Worm (Caenorhabditis elegans) whole organism, young adult: ENCODE data around the gene metl-9.

Source experiments
- B0261.1 ChIP-seq: sonication (generic microtip); optimal IDR thresholded peaks from 2 replicates; lab custom pipeline; 2016; ENCODE audit warnings: mild to moderate bottlenecking, missing genetic modification characterization, moderate library complexity, missing compliant biosample characterization
- F22D6.2 ChIP-seq: sonication (generic microtip); optimal IDR thresholded peaks from 2 replicates; lab custom pipeline; 2016; ENCODE audit warnings: mild to moderate bottlenecking, missing genetic modification characterization, missing compliant biosample characterization
- F52B5.7 ChIP-seq: sonication (generic microtip); optimal IDR thresholded peaks from 2 replicates; lab custom pipeline; 2016; ENCODE audit warnings: mild to moderate bottlenecking, missing genetic modification characterization, missing compliant biosample characterization
- F57A8.1 ChIP-seq: fragments of 200-800 bp; sonication (Bioruptor generic); optimal IDR thresholded peaks from 2 replicates; lab custom pipeline; 2018; ENCODE audit warnings: mild to moderate bottlenecking, missing genetic modification characterization, moderate library complexity, missing compliant biosample characterization
- F57C9.4 ChIP-seq: sonication (generic microtip); optimal IDR thresholded peaks from 2 replicates; lab custom pipeline; 2017; ENCODE audit warnings: mild to moderate bottlenecking, missing genetic modification characterization, missing compliant biosample characterization
- Y56A3A.18 ChIP-seq: fragments of 200-800 bp; sonication (Bioruptor generic); IDR thresholded peaks from 2 replicates; pipeline ENCODE4 v1.3.6; 2022; ENCODE audit warnings: missing genetic modification reagents, missing genetic modification characterization, missing compliant biosample characterization
- Y95B8A.8 ChIP-seq: fragments of 200-800 bp; sonication (Bioruptor generic); IDR thresholded peaks from 2 replicates; pipeline ENCODE4 v1.3.6; 2022; ENCODE audit warnings: missing genetic modification reagents, missing genetic modification characterization, missing compliant biosample characterization
- ZK185.1 ChIP-seq: sonication (generic microtip); optimal IDR thresholded peaks from 2 replicates; lab custom pipeline; 2016; ENCODE audit warnings: mild to moderate bottlenecking, missing genetic modification characterization, missing compliant biosample characterization; ENCODE audit not compliant: poor library complexity, severe bottlenecking
- akir-1 ChIP-seq: fragments of 200-800 bp; sonication (Bioruptor generic); optimal IDR thresholded peaks from 2 replicates; lab custom pipeline; 2018; ENCODE audit warnings: mild to moderate bottlenecking, missing genetic modification characterization, moderate library complexity, missing compliant biosample characterization
- aptf-2 ChIP-seq: fragments of 200-800 bp; sonication (Bioruptor generic); conservative IDR thresholded peaks from 2 replicates; pipeline ENCODE4 v1.3.6; 2022; ENCODE audit warnings: missing genetic modification reagents, missing genetic modification characterization, missing compliant biosample characterization
- aptf-3 ChIP-seq: fragments of 200-800 bp; sonication (Bioruptor generic); IDR thresholded peaks from 2 replicates; pipeline ENCODE4 v1.3.6; 2022; ENCODE audit warnings: missing genetic modification characterization, missing compliant biosample characterization
- athp-1 ChIP-seq: sonication (generic microtip); optimal IDR thresholded peaks from 2 replicates; lab custom pipeline; 2017; ENCODE audit warnings: mild to moderate bottlenecking, missing genetic modification characterization, missing compliant biosample characterization
- attf-5 ChIP-seq: fragments of 200-800 bp; sonication (Bioruptor generic); optimal IDR thresholded peaks from 2 replicates; lab custom pipeline; 2018; ENCODE audit warnings: mild to moderate bottlenecking, missing genetic modification characterization, missing compliant biosample characterization
- cebp-1 ChIP-seq, 2 experiments: fragments of 200-800 bp in 1 of 2; sonication (Bioruptor generic) in 1 of 2; sonication (generic microtip) in 1 of 2; IDR thresholded peaks in 1 of 2; optimal IDR thresholded peaks in 1 of 2; 2 replicates each; pipeline versions ENCODE4 v1.3.6 to Lab custom; 2017 to 2022; ENCODE audit warnings: missing compliant biosample characterization in 2 of 2, missing genetic modification characterization in 2 of 2, mild to moderate bottlenecking in 1 of 2, missing genetic modification reagents in 1 of 2, moderate library complexity in 1 of 2
- ceh-27 ChIP-seq: fragments of 200-800 bp; sonication (Bioruptor generic); optimal IDR thresholded peaks from 2 replicates; lab custom pipeline; 2018; ENCODE audit warnings: mild to moderate bottlenecking, missing genetic modification characterization, moderate library complexity, missing compliant biosample characterization
- chd-7 ChIP-seq: sonication (generic microtip); optimal IDR thresholded peaks from 2 replicates; lab custom pipeline; 2016; ENCODE audit warnings: mild to moderate bottlenecking, missing genetic modification characterization, moderate library complexity, missing compliant biosample characterization
- die-1 ChIP-seq: sonication (generic microtip); optimal IDR thresholded peaks from 2 replicates; lab custom pipeline; 2016; ENCODE audit warnings: missing genotype, mild to moderate bottlenecking, missing genetic modification characterization, missing compliant biosample characterization
- dox-1 ChIP-seq: fragments of 200-800 bp; sonication (Bioruptor generic); IDR thresholded peaks from 2 replicates; pipeline ENCODE4 v1.3.6; 2022; ENCODE audit warnings: missing genetic modification reagents, missing genetic modification characterization, missing compliant biosample characterization
- egl-18 ChIP-seq: fragments of 200-800 bp; sonication (Bioruptor generic); IDR thresholded peaks from 2 replicates; pipeline ENCODE4 v1.3.6; 2022; ENCODE audit warnings: missing genetic modification reagents, missing genetic modification characterization, missing compliant biosample characterization
- egl-44 ChIP-seq: fragments of 200-800 bp; sonication (Bioruptor generic); IDR thresholded peaks from 2 replicates; pipeline ENCODE4 v1.3.6; 2022; ENCODE audit warnings: missing genetic modification reagents, missing genetic modification characterization, missing compliant biosample characterization
- hmg-1.2 ChIP-seq: fragments of 200-800 bp; sonication (Bioruptor generic); IDR thresholded peaks from 2 replicates; pipeline ENCODE4 v1.3.6; 2022; ENCODE audit warnings: missing genetic modification reagents, missing genetic modification characterization, missing compliant biosample characterization
- let-526 ChIP-seq: fragments of 200-800 bp; sonication (Bioruptor generic); IDR thresholded peaks from 2 replicates; pipeline ENCODE4 v1.3.6; 2022; ENCODE audit warnings: missing genetic modification reagents, missing genetic modification characterization, missing compliant biosample characterization
- lin-54 ChIP-seq: fragments of 200-800 bp; sonication (Bioruptor generic); optimal IDR thresholded peaks from 2 replicates; lab custom pipeline; 2018; ENCODE audit warnings: mild to moderate bottlenecking, missing genetic modification characterization, missing compliant biosample characterization
- lsy-27 ChIP-seq: sonication (generic microtip); optimal IDR thresholded peaks from 2 replicates; lab custom pipeline; 2017; ENCODE audit warnings: missing genetic modification characterization, mild to moderate bottlenecking, missing compliant biosample characterization, antibody characterized with exemption, missing genotype, borderline replicate concordance; ENCODE audit not compliant: insufficient read depth
- madf-10 ChIP-seq: sonication (generic microtip); optimal IDR thresholded peaks from 2 replicates; lab custom pipeline; 2016; ENCODE audit warnings: mild to moderate bottlenecking, missing genetic modification characterization, missing compliant biosample characterization
- nfyb-1 ChIP-seq: fragments of 200-800 bp; sonication (Bioruptor generic); IDR thresholded peaks from 2 replicates; pipeline ENCODE4 v1.3.6; 2022; ENCODE audit warnings: missing genetic modification reagents, missing genetic modification characterization, missing compliant biosample characterization
- nhr-80 ChIP-seq: sonication (generic microtip); optimal IDR thresholded peaks from 2 replicates; lab custom pipeline; 2016; ENCODE audit warnings: missing genetic modification characterization, missing compliant biosample characterization
- snpc-3.4 ChIP-seq: sonication (generic microtip); optimal IDR thresholded peaks from 2 replicates; lab custom pipeline; 2017; ENCODE audit warnings: missing genetic modification characterization, mild to moderate bottlenecking, missing compliant biosample characterization, antibody characterized with exemption, moderate library complexity, missing genotype, missing genetic modification reagents
- sptf-2 ChIP-seq: fragments of 200-800 bp; sonication (Bioruptor generic); optimal IDR thresholded peaks from 2 replicates; lab custom pipeline; 2018; ENCODE audit warnings: mild to moderate bottlenecking, missing genetic modification characterization, missing compliant biosample characterization
- zfh-2 ChIP-seq: fragments of 200-800 bp; sonication (Bioruptor generic); conservative IDR thresholded peaks from 2 replicates; pipeline ENCODE4 v1.3.6; 2022; ENCODE audit warnings: missing genetic modification reagents, missing genetic modification characterization, missing compliant biosample characterization
- ztf-28 ChIP-seq: fragments of 200-800 bp; sonication (Bioruptor generic); IDR thresholded peaks from 2 replicates; pipeline ENCODE4 v1.3.6; 2022; ENCODE audit warnings: missing genetic modification reagents, missing genetic modification characterization, missing compliant biosample characterization
- ztf-6 ChIP-seq: fragments of 200-800 bp; sonication (Bioruptor generic); IDR thresholded peaks from 2 replicates; pipeline ENCODE4 v1.3.6; 2022; ENCODE audit warnings: missing genetic modification reagents, missing genetic modification characterization, missing compliant biosample characterization

The metl-9 gene

DNA sequence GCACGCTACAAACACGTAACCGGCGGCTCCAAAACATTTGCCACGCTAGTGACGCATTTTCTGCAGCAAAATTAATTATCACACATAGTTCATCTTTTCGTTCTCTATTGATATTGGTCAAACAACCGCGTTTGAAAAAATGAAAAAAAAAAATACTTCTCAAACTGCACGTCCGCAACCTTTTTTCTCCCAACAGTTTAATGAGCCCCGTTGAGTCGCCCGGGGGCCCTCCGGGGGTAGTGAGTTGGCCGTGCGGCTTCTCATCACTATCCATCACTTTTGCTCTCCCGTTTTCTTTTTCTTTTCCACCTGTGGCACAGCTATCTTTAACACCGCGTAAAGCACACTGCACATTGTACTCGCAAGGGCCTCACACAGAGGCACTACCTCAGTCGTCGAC is 30.5 kb upstream of the metl-9 start:
- 0 out of 2 replicates have a peak, but pooled peaks have one; percentile 44 for TF ChIP-seq aptf-3
- no peak for TF ChIP-seq ztf-6 (GFP tag; lab: Robert Waterston, UW)
- TF ChIP-seq nhr-80 (tag; lab: Kevin White, UChicago), result peak; percentile 17
- TF ChIP-seq zfh-2 (GFP tag; lab: Robert Waterston, UW), result 0 out of 2 replicates have a peak, but pooled peaks have one; percentile 35
- 0 out of 2 replicates have a peak, but pooled peaks have one; percentile 45 for TF ChIP-seq dox-1 (GFP tag; lab: Robert Waterston, UW)
- TF ChIP-seq, all 124 proteins: peak for 4

DNA sequence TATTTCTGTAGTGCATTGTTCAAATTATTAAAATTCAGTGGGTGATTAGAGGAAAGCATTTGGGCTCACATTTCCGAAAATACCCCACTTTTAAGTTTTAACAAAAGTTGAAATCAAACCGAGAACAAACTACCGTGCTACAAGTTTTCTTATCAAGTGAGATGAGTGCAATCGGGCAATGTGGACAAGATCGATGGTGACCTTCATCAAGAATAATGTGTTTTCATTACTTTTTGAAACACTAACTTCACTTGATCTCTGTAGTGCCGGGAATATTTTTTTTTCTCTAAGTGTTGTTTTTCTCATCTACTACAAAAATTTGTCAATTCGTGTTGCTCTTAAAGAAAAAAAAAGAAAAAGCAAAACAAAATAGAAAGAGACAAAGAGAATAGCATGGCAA is 29.9 kb upstream of the metl-9 start:
- TF ChIP-seq akir-1 (GFP tag; lab: Kevin White, UChicago) (no peak), cebp-1 (GFP tag; IDR thresholded peaks at IDR 0.05; lab: Robert Waterston, UW) (no peak), cebp-1 (tag; optimal IDR thresholded peaks at IDR 0.05; lab: Kevin White, UChicago) (no peak), aptf-2 (GFP tag; lab: Robert Waterston, UW) (no peak)

DNA sequence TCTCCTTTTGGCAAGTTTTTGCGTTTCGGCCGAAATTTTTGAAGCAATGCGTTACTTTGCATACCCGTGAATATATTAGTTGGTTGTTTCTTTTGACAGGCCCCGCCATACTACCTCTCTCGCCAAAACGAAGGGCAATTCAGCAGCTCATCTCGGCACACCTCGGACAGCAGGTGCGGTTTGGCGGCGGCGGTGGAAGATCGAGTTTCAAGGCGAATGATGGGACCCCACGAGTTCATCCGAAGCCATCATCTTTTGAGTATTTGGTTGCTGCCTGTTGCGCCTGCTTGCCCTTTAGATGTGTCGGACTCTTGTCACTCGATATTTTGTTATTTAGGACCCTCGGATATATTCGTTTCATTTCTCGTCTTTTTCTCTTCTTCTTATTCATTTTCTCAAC is 29.4 kb upstream of the metl-9 start:
- TF ChIP-seq lin-54 (no peak), sptf-2 (GFP tag; lab: Kevin White, UChicago) (no peak), let-526 (GFP tag; lab: Robert Waterston, UW) (no peak), Y56A3A.18 (no peak), zfh-2 (GFP tag; lab: Robert Waterston, UW) (peak; percentile 81), F57A8.1 (GFP tag; lab: Kevin White, UChicago) (no peak), egl-18 (GFP tag; lab: Robert Waterston, UW) (no peak), chd-7 (tag; lab: Kevin White, UChicago) (peak; percentile 0), egl-44 (no peak), attf-5 (GFP tag; lab: Kevin White, UChicago) (no peak), nfyb-1 (GFP tag; lab: Robert Waterston, UW) (0 out of 2 replicates have a peak, but pooled peaks have one; percentile 11), ZK185.1 (tag; lab: Kevin White, UChicago) (no peak), ztf-28 (GFP tag; lab: Robert Waterston, UW) (no peak), die-1 (tag; lab: Kevin White, UChicago) (no peak)

DNA sequence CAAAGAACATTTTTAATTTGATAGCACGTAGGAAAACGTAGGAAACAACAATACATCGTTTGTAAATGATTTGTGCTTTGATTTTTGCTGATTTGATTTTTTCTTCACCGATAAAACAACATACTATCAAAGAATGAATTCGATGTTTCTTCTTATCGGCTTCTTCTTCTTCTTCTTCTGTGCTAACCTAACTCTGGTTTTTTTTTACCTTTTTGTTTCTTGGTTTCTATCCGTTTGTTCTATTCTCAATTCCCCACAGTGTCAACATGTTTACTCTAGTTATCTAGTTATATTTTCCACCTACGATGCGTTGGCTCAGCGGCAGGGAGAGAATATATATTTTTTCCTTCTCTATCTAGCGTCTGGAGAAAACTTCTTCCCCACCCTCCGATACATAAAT is 28.9 kb upstream of the metl-9 start:
- TF ChIP-seq nhr-80 (tag; lab: Kevin White, UChicago) (peak; percentile 1), F57C9.4 (tag; lab: Kevin White, UChicago) (no peak)

DNA sequence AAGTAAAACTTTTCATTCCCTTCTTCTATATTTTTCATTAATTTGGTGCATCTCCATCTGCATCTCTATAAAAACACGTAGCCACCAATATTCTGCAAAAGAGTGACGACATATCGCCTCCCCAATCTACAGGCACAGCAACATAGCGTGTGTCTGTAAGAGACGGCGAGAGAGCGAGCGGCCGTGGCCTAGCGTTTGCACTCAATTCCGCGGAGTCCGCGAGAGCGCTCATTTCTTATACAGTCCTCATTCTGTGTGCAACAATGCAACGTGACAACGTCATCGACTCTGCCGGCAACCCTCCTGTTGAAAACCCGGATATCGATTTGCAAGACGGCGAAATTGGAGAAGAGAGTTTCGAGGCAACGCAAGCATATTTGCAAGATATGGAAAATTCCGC is 26.6 kb upstream of the metl-9 start, which contains the start of gene H28G03.2:
Gene H28G03.2 (plus strand): TSS at position 200 of the 400 bp plus-strand sequence.
- TF ChIP-seq zfh-2 (GFP tag; lab: Robert Waterston, UW), result peak; percentile 82
- peak; percentile 52 for TF ChIP-seq dox-1 (GFP tag; lab: Robert Waterston, UW)
- TF ChIP-seq nhr-80 (tag; lab: Kevin White, UChicago), result peak; percentile 39
- peak; percentile 40 for TF ChIP-seq ceh-27 (GFP tag; lab: Kevin White, UChicago)
- no peak for TF ChIP-seq aptf-2 (GFP tag; lab: Robert Waterston, UW)
- peak; percentile 29 for TF ChIP-seq attf-5 (GFP tag; lab: Kevin White, UChicago)
- TF ChIP-seq snpc-3.4 (tag; lab: Kevin White, UChicago), result no peak
- TF ChIP-seq hmg-1.2 (GFP tag; lab: Robert Waterston, UW), result peak; percentile 59; the same call in 1 of the 2 replicates
- TF ChIP-seq, all 124 proteins: peak for 6

DNA sequence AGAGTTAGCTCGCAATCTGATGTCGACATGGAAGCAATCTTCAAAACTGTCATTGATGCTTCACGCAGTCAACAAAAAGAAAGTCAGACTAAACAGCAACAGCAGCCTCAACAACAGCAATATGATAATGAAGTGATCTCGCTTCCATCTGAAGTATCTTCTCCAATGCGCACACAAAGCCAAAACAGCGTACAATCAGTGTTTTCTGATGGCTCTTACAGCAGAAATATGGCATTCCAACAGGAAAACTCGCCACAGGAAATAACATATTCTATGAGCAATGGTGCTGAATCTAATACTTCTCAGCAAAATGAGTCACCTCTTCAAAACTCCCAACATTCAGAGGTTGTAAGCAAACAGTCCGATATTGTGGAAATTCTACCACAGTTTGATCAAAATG is 24.0 kb upstream of the metl-9 start:
- TF ChIP-seq chd-7 (tag; lab: Kevin White, UChicago) (no peak), B0261.1 (tag; lab: Kevin White, UChicago) (no peak), lsy-27 (no peak), athp-1 (no peak), F22D6.2 (tag; lab: Kevin White, UChicago) (no peak), madf-10 (tag; lab: Kevin White, UChicago) (no peak), akir-1 (GFP tag; lab: Kevin White, UChicago) (no peak), F52B5.7 (no peak), Y95B8A.8 (GFP tag; lab: Robert Waterston, UW) (no peak)
